Fruit fly (Drosophila melanogaster) ovary, adult (tissue): ENCODE data around the gene CG6012.

Source experiments
- CG17801 ChIP-seq: fragments of 200-800 bp; optimal IDR thresholded peaks from 2 replicates; lab custom pipeline; 2019; ENCODE audit warnings: missing biosample characterization, mild to moderate bottlenecking, missing genetic modification characterization, moderate library complexity; ENCODE audit not compliant: partially characterized antibody

Gene CG6012

dm6 chr2L:16845179-16845578 is 16.1 kb downstream of the CG6012 start:
- no peak for TF ChIP-seq CG17801 (GFP tag; lab: Kevin White, UChicago)

- TF ChIP-seq CG17801 (GFP tag; lab: Kevin White, UChicago) = no peak
Measured at dm6 chr2L:16843336-16843735, 18.0 kb downstream of the CG6012 start.

dm6 chr2L:16842505-16842904 is 18.8 kb downstream of the CG6012 start:
- no peak for TF ChIP-seq CG17801 (GFP tag; lab: Kevin White, UChicago)

- no peak for TF ChIP-seq CG17801 (GFP tag; lab: Kevin White, UChicago)
Measured at dm6 chr2L:16839665-16840064, 21.6 kb downstream of the CG6012 start.

- TF ChIP-seq CG17801 (GFP tag; lab: Kevin White, UChicago) = no peak
Measured at dm6 chr2L:16837672-16838071, 23.6 kb downstream of the CG6012 start, which contains the start of the genes SclA and SclB. TSS of gene SclA (plus strand) at chr2L:16837972. TSS of gene SclB (plus strand) at chr2L:16837972.

dm6 chr2L:16837158-16837557 is 24.1 kb downstream of the CG6012 start, which contains the start of gene Nepl9:
TSS of gene Nepl9 (minus strand) at chr2L:16837258.
- no peak for TF ChIP-seq CG17801 (GFP tag; lab: Kevin White, UChicago)

- no peak for TF ChIP-seq CG17801 (GFP tag; lab: Kevin White, UChicago)
Measured at dm6 chr2L:16834402-16834801, 26.9 kb downstream of the CG6012 start, which contains the start of gene CG13282. TSS of gene CG13282 (minus strand) at chr2L:16834502.

dm6 chr2L:16826872-16827506 is 34.3 kb downstream of the CG6012 start, which contains the start of gene AspRS-m:
TSS of gene AspRS-m (plus strand) at chr2L:16827078.
- peak; percentile 48 for TF ChIP-seq CG17801 (GFP tag; lab: Kevin White, UChicago)

- no peak for TF ChIP-seq CG17801 (GFP tag; lab: Kevin White, UChicago)
Measured at dm6 chr2L:16824905-16825333, 36.4 kb downstream of the CG6012 start, which contains the start of gene Cse1. TSS of gene Cse1 (minus strand) at chr2L:16825207.

dm6 chr2L:16820993-16821392 is 40.3 kb downstream of the CG6012 start, which contains the start of gene CG13280:
TSS of gene CG13280 (minus strand) at chr2L:16821093.
- TF ChIP-seq CG17801 (GFP tag; lab: Kevin White, UChicago) = no peak

- TF ChIP-seq CG17801 (GFP tag; lab: Kevin White, UChicago) = peak; percentile 81
Measured at dm6 chr2L:16819714-16820113, 41.6 kb downstream of the CG6012 start.

- no peak for TF ChIP-seq CG17801 (GFP tag; lab: Kevin White, UChicago)
Measured at dm6 chr2L:16818335-16818973, 42.8 kb downstream of the CG6012 start.

dm6 chr2L:16817421-16818101 is 43.7 kb downstream of the CG6012 start:
- no peak for TF ChIP-seq CG17801 (GFP tag; lab: Kevin White, UChicago)

dm6 chr2L:16816750-16817087 is 44.6 kb downstream of the CG6012 start:
- TF ChIP-seq CG17801 (GFP tag; lab: Kevin White, UChicago) = no peak
